Worm (Caenorhabditis elegans): ENCODE measurements around the gene R10H10.4.

R10H10.4 gene

DNA sequence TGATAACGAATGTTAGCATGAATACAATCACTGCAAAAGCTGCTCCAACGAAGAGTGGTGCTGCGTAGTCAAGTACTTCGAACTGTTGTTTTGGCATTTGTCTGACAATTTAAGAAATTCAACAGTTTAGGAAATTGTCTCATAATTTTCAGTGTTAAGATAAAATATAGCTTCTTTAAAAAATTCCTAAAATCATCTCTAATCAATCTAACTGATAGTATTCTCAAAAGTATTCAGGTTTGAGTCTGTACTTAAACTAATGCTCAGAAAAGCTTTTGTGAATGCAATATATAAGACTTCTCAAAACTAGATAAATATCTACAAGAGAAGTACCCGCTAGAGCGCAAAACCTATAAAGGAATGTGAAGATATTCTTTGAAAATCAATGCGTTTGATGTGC lies at the start of gene R10H10.4:
TSS of gene R10H10.4 (minus strand) at position 101 of the 400 bp plus-strand sequence.
- TF ChIP-seq lsy-2 (tag; optimal IDR thresholded peaks at IDR 0.05) = no peak
- no peak for TF ChIP-seq nhr-28 (tag; optimal IDR thresholded peaks at IDR 0.05)
- no peak for TF ChIP-seq blmp-1 (tag; optimal IDR thresholded peaks at IDR 0.05)
- TF ChIP-seq nhr-12 (tag; optimal IDR thresholded peaks at IDR 0.05) = no peak
- TF ChIP-seq lin-32 (GFP tag; optimal IDR thresholded peaks at IDR 0.05) = no peak
- no peak for TF ChIP-seq nhr-76 (tag; optimal IDR thresholded peaks at IDR 0.05)
- no peak for TF ChIP-seq M03D4.4 (tag; optimal IDR thresholded peaks at IDR 0.05)
- TF ChIP-seq tbx-8 (GFP tag; optimal IDR thresholded peaks at IDR 0.05) = no peak
- TF ChIP-seq snpc-4 (tag; optimal IDR thresholded peaks at IDR 0.05) = no peak
- no peak for TF ChIP-seq ceh-39 (tag; optimal IDR thresholded peaks at IDR 0.05)
- no peak for TF ChIP-seq mls-2 (tag; optimal IDR thresholded peaks at IDR 0.05)
- no peak for TF ChIP-seq elt-3 (tag; optimal IDR thresholded peaks at IDR 0.05)
- TF ChIP-seq mep-1 (tag; optimal IDR thresholded peaks at IDR 0.05) = no peak
- TF ChIP-seq unc-120 (tag; optimal IDR thresholded peaks at IDR 0.05; ENCODE audit: poor library complexity, severe bottlenecking) = no peak
- TF ChIP-seq ces-1 (GFP tag; optimal IDR thresholded peaks at IDR 0.05) = no peak

DNA sequence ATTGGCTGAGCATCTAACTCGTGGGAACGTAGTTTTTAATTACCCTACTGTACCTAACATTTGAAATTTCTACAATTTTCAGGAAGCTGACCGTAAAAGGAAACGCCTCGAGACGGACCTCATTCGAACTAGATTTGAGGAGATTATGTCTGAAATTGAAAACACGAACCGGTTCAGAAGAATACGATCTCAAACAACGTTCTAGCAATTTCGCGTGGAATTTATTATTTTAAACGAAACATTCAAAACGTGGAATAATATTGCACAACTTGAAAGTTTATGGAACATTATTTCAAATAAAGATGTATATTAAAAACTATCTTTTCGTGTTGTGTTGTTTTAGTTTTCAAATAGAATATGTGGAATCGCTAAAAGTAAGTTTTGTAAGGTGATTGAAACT lies 48.8 kb upstream of the R10H10.4 start, which contains the start of gene F13B12.7:
TSS of gene F13B12.7 (plus strand) at position 301 of the 400 bp plus-strand sequence.
- TF ChIP-seq nhr-237 (tag; optimal IDR thresholded peaks at IDR 0.05) (no peak), lsy-2 (tag; optimal IDR thresholded peaks at IDR 0.05) (no peak), lin-32 (GFP tag; optimal IDR thresholded peaks at IDR 0.05) (no peak), sem-2 (GFP tag; optimal IDR thresholded peaks at IDR 0.05) (no peak), lin-13 (tag; optimal IDR thresholded peaks at IDR 0.05) (no peak), cnd-1 (tag; optimal IDR thresholded peaks at IDR 0.05) (no peak), nhr-76 (tag; optimal IDR thresholded peaks at IDR 0.05) (no peak), unc-120 (tag; optimal IDR thresholded peaks at IDR 0.05; ENCODE audit: poor library complexity, severe bottlenecking) (no peak), ham-2 (GFP tag; optimal IDR thresholded peaks at IDR 0.05) (no peak), bed-3 (GFP tag; optimal IDR thresholded peaks at IDR 0.05) (no peak), nhr-2 (tag; optimal IDR thresholded peaks at IDR 0.05) (no peak), elt-3 (tag; optimal IDR thresholded peaks at IDR 0.05) (no peak), ztf-11 (tag; optimal IDR thresholded peaks at IDR 0.05) (no peak), elt-1 (tag; optimal IDR thresholded peaks at IDR 0.05; ENCODE audit: borderline replicate concordance, insufficient read depth) (no peak), unc-39 (tag; optimal IDR thresholded peaks at IDR 0.05) (no peak)

ce11 chrIV:10442904-10443303 lies 48.1 kb upstream of the R10H10.4 start:
- TF ChIP-seq lin-32 (GFP tag; optimal IDR thresholded peaks at IDR 0.05) = no peak
- TF ChIP-seq mls-2 (tag; optimal IDR thresholded peaks at IDR 0.05) = no peak
- no peak for TF ChIP-seq cnd-1 (tag; optimal IDR thresholded peaks at IDR 0.05)
- TF ChIP-seq unc-120 (tag; optimal IDR thresholded peaks at IDR 0.05; ENCODE audit: poor library complexity, severe bottlenecking) = no peak
- no peak for TF ChIP-seq elt-3 (tag; optimal IDR thresholded peaks at IDR 0.05)
- no peak for TF ChIP-seq sem-2 (GFP tag; optimal IDR thresholded peaks at IDR 0.05)
- TF ChIP-seq nhr-2 (tag; optimal IDR thresholded peaks at IDR 0.05) = no peak
- TF ChIP-seq ces-1 (GFP tag; optimal IDR thresholded peaks at IDR 0.05) = no peak
- no peak for TF ChIP-seq unc-62 (GFP tag; optimal IDR thresholded peaks at IDR 0.05)
- TF ChIP-seq zip-8 (tag; optimal IDR thresholded peaks at IDR 0.05) = no peak

ce11 chrIV:10438901-10439300 lies 44.1 kb upstream of the R10H10.4 start, which contains the start of gene F13B12.3:
F13B12.3 (plus strand) TSS chrIV:10439123.
- TF ChIP-seq nhr-76 (tag; optimal IDR thresholded peaks at IDR 0.05) (no peak), nhr-12 (tag; optimal IDR thresholded peaks at IDR 0.05) (no peak), elt-1 (tag; optimal IDR thresholded peaks at IDR 0.05; ENCODE audit: borderline replicate concordance, insufficient read depth) (no peak), M03D4.4 (tag; optimal IDR thresholded peaks at IDR 0.05) (no peak), ces-1 (GFP tag; optimal IDR thresholded peaks at IDR 0.05) (no peak), ceh-43 (GFP tag; optimal IDR thresholded peaks at IDR 0.05) (no peak), mep-1 (tag; optimal IDR thresholded peaks at IDR 0.05) (no peak), nhr-28 (tag; optimal IDR thresholded peaks at IDR 0.05) (no peak)

- TF ChIP-seq elt-3 (tag; optimal IDR thresholded peaks at IDR 0.05) (no peak), unc-39 (tag; optimal IDR thresholded peaks at IDR 0.05) (no peak), pha-4 (tag; optimal IDR thresholded peaks at IDR 0.05) (no peak), nhr-28 (tag; optimal IDR thresholded peaks at IDR 0.05) (no peak), lsy-2 (tag; optimal IDR thresholded peaks at IDR 0.05) (no peak), lin-32 (GFP tag; optimal IDR thresholded peaks at IDR 0.05) (no peak), nhr-12 (tag; optimal IDR thresholded peaks at IDR 0.05) (no peak), ces-1 (GFP tag; optimal IDR thresholded peaks at IDR 0.05) (no peak), flh-1 (GFP tag; optimal IDR thresholded peaks at IDR 0.05) (no peak), ceh-39 (tag; optimal IDR thresholded peaks at IDR 0.05) (no peak)
These were observed 42.4 kb upstream of the R10H10.4 start for ce11 chrIV:10437114-10437513.

Measured in whole organism, mixed stage, embryonic.